Fruit fly (Drosophila melanogaster): ENCODE data around the gene Prosbeta2R2.

DNA sequence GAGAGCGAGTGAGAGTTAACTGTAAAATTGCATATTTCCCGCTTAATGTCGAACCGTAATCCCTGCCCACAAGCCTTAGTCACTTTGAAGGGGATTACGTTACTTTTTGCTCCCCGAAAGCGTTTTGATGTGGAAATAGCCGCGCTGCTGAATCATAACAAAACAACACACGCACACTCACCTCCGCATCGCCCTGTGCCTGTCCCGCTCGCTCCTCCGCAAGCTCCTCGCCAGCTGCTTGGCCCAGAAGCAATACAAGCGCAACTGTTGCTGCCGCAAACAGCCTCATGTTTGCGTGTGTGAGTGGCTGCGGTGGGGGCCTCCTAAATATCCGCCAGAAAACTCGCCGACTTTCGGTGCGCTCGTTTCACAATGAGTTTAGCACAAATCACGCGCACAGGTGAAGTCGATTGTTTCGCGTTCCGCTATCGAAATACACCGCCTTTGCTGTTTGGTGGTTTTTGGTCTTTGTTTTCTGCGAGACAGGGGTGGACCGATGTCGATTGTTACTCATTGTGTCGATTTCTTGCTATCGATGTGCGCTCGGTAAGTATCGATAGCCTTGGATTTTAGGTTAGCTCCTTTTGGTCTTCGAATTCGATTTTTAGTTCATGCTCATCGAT is 32.0 kb upstream of the Prosbeta2R2 start, which contains the start of gene CtsF:
- TF ChIP-seq psq (optimal IDR thresholded peaks at IDR 0.05) = no peak
- no peak for TF ChIP-seq Sin3A (optimal IDR thresholded peaks at IDR 0.05)
- no peak for TF ChIP-seq Myc (optimal IDR thresholded peaks at IDR 0.05)
- no peak for TF ChIP-seq ttk (optimal IDR thresholded peaks at IDR 0.05)
- no peak for TF ChIP-seq h (optimal IDR thresholded peaks at IDR 0.05)

Data from Kc167 (cell line).